Worm (Caenorhabditis elegans): ENCODE measurements around the gene str-151.

DNA sequence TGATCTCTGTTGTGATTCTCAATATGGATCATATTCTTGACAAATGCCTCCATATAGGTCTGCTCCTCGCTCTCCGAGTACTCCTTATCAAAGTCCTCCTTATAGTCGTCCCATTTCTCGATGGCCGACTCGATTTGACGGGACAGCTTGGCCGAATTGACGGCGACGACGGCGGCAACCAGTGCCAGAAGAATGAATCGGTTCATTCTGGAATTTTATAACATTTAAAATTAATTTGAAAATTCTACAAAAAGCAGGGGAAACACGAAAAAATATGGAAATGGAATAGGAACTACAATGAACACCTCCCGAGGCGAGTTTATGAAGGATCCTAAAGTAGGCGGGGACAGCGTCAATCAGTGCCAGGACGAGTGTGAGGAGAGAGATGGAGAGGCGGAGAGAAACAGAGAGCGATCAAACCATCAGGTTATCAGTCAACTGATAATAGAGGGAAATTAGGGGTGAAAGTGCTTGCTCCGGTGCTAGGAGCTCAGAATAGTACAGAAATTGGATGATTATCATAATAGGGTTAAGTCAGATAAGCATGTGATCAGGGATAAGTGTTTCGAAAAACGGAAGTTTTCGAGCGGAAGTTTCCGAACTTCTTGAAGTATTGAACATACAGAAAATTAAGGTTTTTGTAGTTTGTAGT is 19.3 kb downstream of the str-151 start, which contains the start of gene cpl-1:
- no peak for TF ChIP-seq ztf-4 (tag; optimal IDR thresholded peaks at IDR 0.05)
- no peak for TF ChIP-seq isw-1 (GFP tag; IDR thresholded peaks at IDR 0.05)
- no peak for TF ChIP-seq unc-62 (GFP tag; optimal IDR thresholded peaks at IDR 0.05)
- no peak for TF ChIP-seq aly-2 (tag; optimal IDR thresholded peaks at IDR 0.05)
- TF ChIP-seq zag-1 (tag; optimal IDR thresholded peaks at IDR 0.05) = no peak
- no peak for TF ChIP-seq snpc-4 (tag; optimal IDR thresholded peaks at IDR 0.05)
- TF ChIP-seq nhr-11 (tag; optimal IDR thresholded peaks at IDR 0.05) = no peak
- TF ChIP-seq unc-130 (tag; optimal IDR thresholded peaks at IDR 0.05) = no peak
